Fruit fly (Drosophila melanogaster) whole organism, embryonic: ENCODE data around the gene Rich.

Source experiments
- Atf-2 ChIP-seq: fragments of 200-800 bp; sonication (Bioruptor generic); optimal IDR thresholded peaks from 2 replicates; lab custom pipeline; 2016; ENCODE audit warnings: missing biosample characterization, missing genetic modification characterization
- BtbVII ChIP-seq: fragments of 200-800 bp; sonication (Bioruptor generic); optimal IDR thresholded peaks from 3 replicates; lab custom pipeline; 2017; ENCODE audit warnings: missing biosample characterization, mild to moderate bottlenecking, missing genetic modification characterization
- CG10366 ChIP-seq: fragments of 200-800 bp; sonication (Bioruptor generic); IDR thresholded peaks from 2 replicates; pipeline ENCODE4 v1.3.6; 2022; ENCODE audit warnings: missing biosample characterization, missing genetic modification characterization
- CG10431 ChIP-seq: fragments of 200-800 bp; sonication (Bioruptor generic); optimal IDR thresholded peaks from 3 replicates; lab custom pipeline; 2018; ENCODE audit warnings: missing biosample characterization, mild to moderate bottlenecking, missing genetic modification characterization
- CG10959 ChIP-seq: fragments of 200-800 bp; sonication (Bioruptor generic); IDR thresholded peaks from 2 replicates; pipeline ENCODE4 v1.3.6; 2022; ENCODE audit warnings: missing biosample characterization, missing genetic modification characterization
- CG10979 ChIP-seq: fragments of 200-800 bp; sonication (Bioruptor generic); optimal IDR thresholded peaks from 2 replicates; lab custom pipeline; 2018; ENCODE audit warnings: missing biosample characterization, mild to moderate bottlenecking, missing genetic modification characterization, moderate library complexity
- CG11398 ChIP-seq: fragments of 200-800 bp; sonication (Bioruptor generic); optimal IDR thresholded peaks from 2 replicates; lab custom pipeline; 2016; ENCODE audit warnings: missing biosample characterization, missing genetic modification characterization
- CG13296 ChIP-seq: fragments of 200-800 bp; sonication (Bioruptor generic); optimal IDR thresholded peaks from 3 replicates; lab custom pipeline; 2018; ENCODE audit warnings: missing biosample characterization, mild to moderate bottlenecking, missing genetic modification characterization
- CG13424 ChIP-seq: fragments of 200-800 bp; sonication (Bioruptor generic); optimal IDR thresholded peaks from 2 replicates; lab custom pipeline; 2019; ENCODE audit warnings: missing biosample characterization, mild to moderate bottlenecking, missing genetic modification characterization, moderate library complexity
- CG15601 ChIP-seq: fragments of 200-800 bp; sonication (Bioruptor generic); optimal IDR thresholded peaks from 3 replicates; lab custom pipeline; 2019; ENCODE audit warnings: missing biosample characterization, mild to moderate bottlenecking, missing genetic modification characterization, moderate library complexity
- CG1603 ChIP-seq: fragments of 200-800 bp; sonication (Bioruptor generic); optimal IDR thresholded peaks from 2 replicates; lab custom pipeline; 2019; ENCODE audit warnings: missing biosample characterization, mild to moderate bottlenecking, missing genetic modification characterization, moderate library complexity
- CG17802 ChIP-seq: fragments of 200-800 bp; sonication (Bioruptor generic); optimal IDR thresholded peaks from 2 replicates; lab custom pipeline; 2018; ENCODE audit warnings: missing biosample characterization, mild to moderate bottlenecking, missing genetic modification characterization, moderate library complexity
- CG17829 ChIP-seq: fragments of 200-800 bp; optimal IDR thresholded peaks from 2 replicates; lab custom pipeline; 2019; ENCODE audit warnings: missing biosample characterization, mild to moderate bottlenecking, missing genetic modification characterization, moderate library complexity
- CG18764 ChIP-seq: fragments of 200-800 bp; sonication (Bioruptor generic); optimal IDR thresholded peaks from 3 replicates; lab custom pipeline; 2016; ENCODE audit warnings: missing biosample characterization, missing genetic modification characterization
- CG2678 ChIP-seq: fragments of 200-800 bp; sonication (Bioruptor generic); optimal IDR thresholded peaks from 3 replicates; lab custom pipeline; 2019; ENCODE audit warnings: missing biosample characterization, mild to moderate bottlenecking, missing genetic modification characterization, moderate library complexity
- CG31441 ChIP-seq: fragments of 200-800 bp; sonication (Bioruptor generic); IDR thresholded peaks from 2 replicates; pipeline ENCODE4 v1.3.6; 2022; ENCODE audit warnings: missing biosample characterization, missing genetic modification characterization
- CG3995 ChIP-seq: fragments of 200-800 bp; sonication (Bioruptor generic); optimal IDR thresholded peaks from 3 replicates; lab custom pipeline; 2016; ENCODE audit warnings: missing biosample characterization, missing genetic modification characterization
- CG6683 ChIP-seq: fragments of 200-800 bp; sonication (Bioruptor generic); optimal IDR thresholded peaks from 2 replicates; lab custom pipeline; 2017; ENCODE audit warnings: missing biosample characterization, mild to moderate bottlenecking, missing genetic modification characterization, missing genetic modification reagents
- CG9727 ChIP-seq: fragments of 200-800 bp; sonication (Bioruptor generic); optimal IDR thresholded peaks from 3 replicates; lab custom pipeline; 2017; ENCODE audit warnings: missing biosample characterization, mild to moderate bottlenecking, missing genetic modification characterization
- CG9817 ChIP-seq: fragments of 200-800 bp; sonication (Bioruptor generic); optimal IDR thresholded peaks from 2 replicates; lab custom pipeline; 2018; ENCODE audit warnings: missing biosample characterization, mild to moderate bottlenecking, missing genetic modification characterization, moderate library complexity
- CkIIα-i1 ChIP-seq: fragments of 200-800 bp; sonication (Bioruptor generic); IDR thresholded peaks from 2 replicates; pipeline ENCODE4 v1.3.6; 2022; ENCODE audit warnings: missing biosample characterization, missing genetic modification characterization
- CrebB ChIP-seq: fragments of 200-800 bp; sonication (Bioruptor generic); optimal IDR thresholded peaks from 3 replicates; lab custom pipeline; 2018; ENCODE audit warnings: missing biosample characterization, mild to moderate bottlenecking, missing genetic modification characterization
- Elba2 ChIP-seq: fragments of 200-800 bp; sonication (Bioruptor generic); optimal IDR thresholded peaks from 3 replicates; lab custom pipeline; 2016; ENCODE audit warnings: missing biosample characterization, missing genetic modification characterization
- Gug ChIP-seq: fragments of 200-800 bp; sonication (Bioruptor generic); IDR thresholded peaks from 4 replicates; pipeline ENCODE4 v1.3.6; 2022; ENCODE audit warnings: missing biosample characterization, missing genetic modification characterization
- Lim3 ChIP-seq: fragments of 200-800 bp; sonication (Bioruptor generic); IDR thresholded peaks from 2 replicates; pipeline ENCODE4 v1.3.6; 2022; ENCODE audit warnings: missing biosample characterization, missing genetic modification characterization
- Oli ChIP-seq: fragments of 200-800 bp; sonication (Bioruptor generic); optimal IDR thresholded peaks from 2 replicates; lab custom pipeline; 2018; ENCODE audit warnings: missing biosample characterization, mild to moderate bottlenecking, missing genetic modification characterization, moderate library complexity
- Sry-β ChIP-seq: fragments of 200-800 bp; sonication (Bioruptor generic); optimal IDR thresholded peaks from 2 replicates; lab custom pipeline; 2018; ENCODE audit warnings: missing biosample characterization, mild to moderate bottlenecking, missing genetic modification characterization, moderate library complexity
- Trl ChIP-seq, 3 experiments: fragments of >200 bp in 2 of 3; fragments of 200-800 bp in 1 of 3; sonication (Bioruptor generic) in 1 of 3; optimal IDR thresholded peaks; 2 replicates in 1 of 3; 3 replicates in 2 of 3; lab custom pipeline; 2016 to 2017; ENCODE audit warnings: missing biosample characterization in 1 of 3, missing genetic modification characterization in 1 of 3
- bab2 ChIP-seq: fragments of 200-800 bp; sonication (Bioruptor generic); optimal IDR thresholded peaks from 2 replicates; lab custom pipeline; 2016; ENCODE audit warnings: missing biosample characterization, missing genetic modification characterization
- bbx ChIP-seq: fragments of 200-800 bp; sonication (Bioruptor generic); IDR thresholded peaks from 2 replicates; pipeline ENCODE4 v1.3.6; 2022; ENCODE audit warnings: missing biosample characterization, missing genetic modification characterization; ENCODE audit not compliant: partially characterized antibody
- chif ChIP-seq, 2 experiments: fragments of 200-800 bp; sonication (Bioruptor generic); optimal IDR thresholded peaks; 3 replicates each; lab custom pipeline; 2016; ENCODE audit warnings: missing biosample characterization in 2 of 2, missing genetic modification characterization in 2 of 2
- crc ChIP-seq: fragments of 200-800 bp; sonication (Bioruptor generic); optimal IDR thresholded peaks from 2 replicates; lab custom pipeline; 2016; ENCODE audit warnings: missing biosample characterization, missing genetic modification characterization
- dm ChIP-seq: fragments of 200-800 bp; sonication (Bioruptor generic); optimal IDR thresholded peaks from 3 replicates; lab custom pipeline; 2016; ENCODE audit warnings: missing biosample characterization, missing genetic modification characterization
- dmrt11E ChIP-seq: fragments of 200-800 bp; sonication (Bioruptor generic); optimal IDR thresholded peaks from 3 replicates; lab custom pipeline; 2018; ENCODE audit warnings: missing biosample characterization, mild to moderate bottlenecking, missing genetic modification characterization, moderate library complexity
- gt ChIP-seq: fragments of 200-800 bp; sonication (Bioruptor generic); IDR thresholded peaks from 2 replicates; pipeline ENCODE4 v1.3.6; 2022; ENCODE audit warnings: missing biosample characterization, missing genetic modification characterization
- klu ChIP-seq: fragments of 200-800 bp; sonication (Bioruptor generic); IDR thresholded peaks from 2 replicates; pipeline ENCODE4 v1.3.6; 2022; ENCODE audit warnings: missing biosample characterization, missing genetic modification characterization
- nau ChIP-seq: fragments of 200-800 bp; sonication (Bioruptor generic); optimal IDR thresholded peaks from 3 replicates; lab custom pipeline; 2017; ENCODE audit warnings: missing biosample characterization, mild to moderate bottlenecking, missing genetic modification characterization, missing genetic modification reagents
- odd ChIP-seq: fragments of 200-800 bp; sonication (Bioruptor generic); optimal IDR thresholded peaks from 2 replicates; lab custom pipeline; 2017; ENCODE audit warnings: missing biosample characterization, mild to moderate bottlenecking, missing genetic modification characterization
- onecut ChIP-seq: fragments of 200-800 bp; sonication (Bioruptor generic); IDR thresholded peaks from 2 replicates; pipeline ENCODE4 v1.3.6; 2022; ENCODE audit warnings: missing biosample characterization, missing genetic modification characterization
- pb ChIP-seq: fragments of 200-800 bp; sonication (Bioruptor generic); optimal IDR thresholded peaks from 3 replicates; lab custom pipeline; 2016; ENCODE audit warnings: missing biosample characterization, missing genetic modification characterization
- pho ChIP-seq: fragments of 200-800 bp; sonication (Bioruptor generic); optimal IDR thresholded peaks from 2 replicates; lab custom pipeline; 2016; ENCODE audit warnings: missing biosample characterization, missing genetic modification characterization
- pum ChIP-seq: fragments of 200-800 bp; sonication (Bioruptor generic); optimal IDR thresholded peaks from 2 replicates; lab custom pipeline; 2016; ENCODE audit warnings: missing biosample characterization, missing genetic modification characterization
- run ChIP-seq: fragments of 200-800 bp; sonication (Bioruptor generic); optimal IDR thresholded peaks from 3 replicates; lab custom pipeline; 2018; ENCODE audit warnings: missing biosample characterization, mild to moderate bottlenecking, missing genetic modification characterization
- sd ChIP-seq: fragments of 200-800 bp; sonication (Bioruptor generic); optimal IDR thresholded peaks from 3 replicates; lab custom pipeline; 2018; ENCODE audit warnings: missing biosample characterization, mild to moderate bottlenecking, missing genetic modification characterization, moderate library complexity
- sens-2 ChIP-seq: fragments of 200-800 bp; sonication (Bioruptor generic); IDR thresholded peaks from 2 replicates; pipeline ENCODE4 v1.3.6; 2022; ENCODE audit warnings: missing biosample characterization, missing genetic modification characterization
- tio ChIP-seq: fragments of 200-800 bp; sonication (Bioruptor generic); optimal IDR thresholded peaks from 2 replicates; lab custom pipeline; 2017; ENCODE audit warnings: missing biosample characterization, missing genetic modification characterization, inconsistent platforms
- trem ChIP-seq: fragments of 200-800 bp; optimal IDR thresholded peaks from 3 replicates; lab custom pipeline; 2019; ENCODE audit warnings: missing biosample characterization, mild to moderate bottlenecking, missing genetic modification characterization, moderate library complexity
- trh ChIP-seq: fragments of 200-800 bp; sonication (Bioruptor generic); optimal IDR thresholded peaks from 2 replicates; lab custom pipeline; 2016; ENCODE audit warnings: missing biosample characterization, missing genetic modification characterization
- vfl ChIP-seq: fragments of 200-800 bp; sonication (Bioruptor generic); optimal IDR thresholded peaks from 2 replicates; lab custom pipeline; 2016; ENCODE audit warnings: missing biosample characterization, missing genetic modification characterization
- wek ChIP-seq: fragments of 200-800 bp; sonication (Bioruptor generic); optimal IDR thresholded peaks from 3 replicates; lab custom pipeline; 2018; ENCODE audit warnings: missing biosample characterization, mild to moderate bottlenecking, missing genetic modification characterization, moderate library complexity

Gene Rich

DNA sequence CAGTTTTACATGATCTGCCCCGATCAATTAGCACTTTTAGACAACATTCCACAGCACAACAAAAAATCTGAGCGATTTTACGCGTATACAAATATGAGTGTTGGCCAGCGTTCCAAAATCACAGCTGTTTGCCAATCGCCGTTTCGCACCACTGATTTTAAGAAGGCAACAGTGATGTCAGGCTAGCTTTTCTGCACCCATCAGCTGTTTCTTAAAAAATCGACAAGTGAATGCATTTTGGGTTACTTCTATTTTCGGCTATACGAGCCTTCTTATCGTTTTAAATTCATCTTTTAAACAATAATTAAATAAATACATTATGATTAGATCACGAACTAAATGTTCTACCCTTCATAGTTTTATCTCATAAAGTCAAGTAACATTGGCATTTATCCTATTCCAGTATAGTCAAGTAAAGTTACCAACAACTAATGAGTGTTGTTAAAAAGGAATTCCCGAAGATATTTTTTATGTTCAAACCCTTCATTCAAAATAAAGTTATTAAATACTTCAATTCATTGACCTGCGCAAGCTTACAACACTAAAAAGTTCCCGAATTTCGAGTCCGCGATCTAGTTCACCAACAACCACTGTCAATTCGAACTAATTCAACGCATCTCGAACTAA is at the start of gene Rich, which contains the start of gene Ddx1 (continued):
- TF ChIP-seq CG6683 (GFP tag; lab: Kevin White, UChicago) = no peak
- no peak for TF ChIP-seq CG17802 (tag; lab: Kevin White, UChicago)
- TF ChIP-seq bbx = no peak
- TF ChIP-seq CG10366 = peak; percentile 15; the same call in 1 of the 2 replicates
- TF ChIP-seq CG13296 (GFP tag; lab: Kevin White, UChicago) = peak; percentile 40
- peak; percentile 2 for TF ChIP-seq trem
- TF ChIP-seq dmrt11E (tag; lab: Kevin White, UChicago) = peak; percentile 55
- TF ChIP-seq CG3995 = peak; percentile 45
- TF ChIP-seq Lim3 (GFP tag; lab: Robert Waterston, UW) = no peak
- TF ChIP-seq Trl (optimal IDR thresholded peaks at IDR 0.05; lab: Kevin White, UChicago) = no peak
- TF ChIP-seq Trl (GFP tag; optimal IDR thresholded peaks at IDR 0.05; lab: Kevin White, UChicago) = no peak
- TF ChIP-seq gt (GFP tag; lab: Robert Waterston, UW) = no peak
- TF ChIP-seq CG15601 (tag; lab: Kevin White, UChicago) = peak; percentile 51
- TF ChIP-seq Gug = no peak
- TF ChIP-seq pb (GFP tag; lab: Kevin White, UChicago) = no peak
- TF ChIP-seq odd (GFP tag; lab: Kevin White, UChicago) = no peak
- peak in 1 of 2 experiments; percentile 36 for TF ChIP-seq chif (GFP tag; optimal IDR thresholded peaks at IDR 0.05; lab: Kevin White, UChicago)
- TF ChIP-seq sd (tag; lab: Kevin White, UChicago) = peak; percentile 97
- no peak for TF ChIP-seq wek (GFP tag; lab: Kevin White, UChicago)
- TF ChIP-seq onecut (GFP tag; lab: Robert Waterston, UW) = no peak
- TF ChIP-seq crc (GFP tag; lab: Kevin White, UChicago) = no peak
- TF ChIP-seq Sry-β = peak; percentile 97
- no peak for TF ChIP-seq run (tag; lab: Kevin White, UChicago)
- TF ChIP-seq tio = no peak
- peak; percentile 18 for TF ChIP-seq pho (GFP tag; lab: Kevin White, UChicago)
- TF ChIP-seq CG17829 = peak; percentile 57
- peak; percentile 31 for TF ChIP-seq dm
- TF ChIP-seq CG2678 (tag; lab: Kevin White, UChicago) = peak; percentile 30
- peak; percentile 41 for TF ChIP-seq BtbVII
- no peak for TF ChIP-seq trh
- peak; percentile 25 for TF ChIP-seq CrebB (tag; lab: Kevin White, UChicago)
- peak; percentile 55; the same call in 1 of the 2 replicates for TF ChIP-seq sens-2 (GFP tag; lab: Robert Waterston, UW)
- no peak for TF ChIP-seq Atf-2
- TF ChIP-seq CG9727 (GFP tag; lab: Kevin White, UChicago) = peak; percentile 41
- TF ChIP-seq CG10431 = peak; percentile 18
- TF ChIP-seq klu (GFP tag; lab: Robert Waterston, UW) = peak; percentile 22; the same call in 1 of the 2 replicates
- TF ChIP-seq CG9817 (tag; lab: Kevin White, UChicago) = peak; percentile 43
- no peak for TF ChIP-seq CG11398 (GFP tag; lab: Kevin White, UChicago)
- TF ChIP-seq pum (GFP tag; lab: Kevin White, UChicago) = peak; percentile 19
- peak; percentile 60; the same call in 1 of the 2 replicates for TF ChIP-seq CG31441
- peak; percentile 21 for TF ChIP-seq bab2 (GFP tag; lab: Kevin White, UChicago)
- no peak for TF ChIP-seq CG10959
- peak; percentile 38 for TF ChIP-seq CG13424 (tag; lab: Kevin White, UChicago)
- TF ChIP-seq Elba2 = no peak
- peak; percentile 61 for TF ChIP-seq vfl (GFP tag; lab: Kevin White, UChicago)
- peak; percentile 11 for TF ChIP-seq Oli (tag; lab: Kevin White, UChicago)
- no peak for TF ChIP-seq CkIIα-i1 (GFP tag; lab: Robert Waterston, UW)
- no peak for TF ChIP-seq nau (GFP tag; lab: Kevin White, UChicago)
- TF ChIP-seq CG10979 (tag; lab: Kevin White, UChicago) = peak; percentile 32
- TF ChIP-seq CG1603 (tag; lab: Kevin White, UChicago) = peak; percentile 36
- peak; percentile 23 for TF ChIP-seq CG18764 (GFP tag; lab: Kevin White, UChicago)
